Fruit fly (Drosophila melanogaster) whole organism, embryonic: ENCODE measurements around the gene CG6000.

Experiments
- Asciz ChIP-seq: fragments of 200-800 bp; sonication (Bioruptor generic); optimal IDR thresholded peaks from 2 replicates; lab custom pipeline; 2017; ENCODE audit warnings: missing biosample characterization, mild to moderate bottlenecking, missing genetic modification characterization, missing genetic modification reagents
- Atf6 ChIP-seq: fragments of 200-800 bp; sonication (Bioruptor generic); IDR thresholded peaks from 2 replicates; pipeline ENCODE4 v1.3.6; 2022; ENCODE audit warnings: missing biosample characterization, missing genetic modification characterization
- B-H1 ChIP-seq: fragments of 200-800 bp; sonication (Bioruptor generic); IDR thresholded peaks from 3 replicates; pipeline ENCODE4 v1.3.6; 2022; ENCODE audit warnings: missing biosample characterization, missing genetic modification characterization
- CG12071 ChIP-seq: fragments of 200-800 bp; sonication (Bioruptor generic); optimal IDR thresholded peaks from 3 replicates; lab custom pipeline; 2018; ENCODE audit warnings: missing biosample characterization, mild to moderate bottlenecking, missing genetic modification characterization
- CG14860 ChIP-seq: fragments of 200-800 bp; sonication (Bioruptor generic); IDR thresholded peaks from 3 replicates; pipeline ENCODE4 v1.3.6; 2022; ENCODE audit warnings: missing biosample characterization, missing genetic modification characterization; ENCODE audit not compliant: partially characterized antibody
- CG15011 ChIP-seq: fragments of 200-800 bp; sonication (Bioruptor generic); optimal IDR thresholded peaks from 3 replicates; lab custom pipeline; 2018; ENCODE audit warnings: missing biosample characterization, mild to moderate bottlenecking, missing genetic modification characterization
- CG1529 ChIP-seq: fragments of 200-800 bp; sonication (Bioruptor generic); optimal IDR thresholded peaks from 3 replicates; lab custom pipeline; 2018; ENCODE audit warnings: missing biosample characterization, missing genetic modification characterization
- CG15479 ChIP-seq: fragments of 200-800 bp; sonication (Bioruptor generic); optimal IDR thresholded peaks from 3 replicates; lab custom pipeline; 2019; ENCODE audit warnings: missing biosample characterization, mild to moderate bottlenecking, missing genetic modification characterization, moderate library complexity
- CG17385 ChIP-seq: fragments of 200-800 bp; sonication (Bioruptor generic); optimal IDR thresholded peaks from 3 replicates; lab custom pipeline; 2018; ENCODE audit warnings: missing biosample characterization, mild to moderate bottlenecking, missing genetic modification characterization
- CG17612 ChIP-seq: fragments of 200-800 bp; sonication (Bioruptor generic); IDR thresholded peaks from 2 replicates; pipeline ENCODE4 v1.3.6; 2022; ENCODE audit warnings: missing biosample characterization, missing genetic modification characterization
- CG17912 ChIP-seq: fragments of 200-800 bp; sonication (Bioruptor generic); optimal IDR thresholded peaks from 2 replicates; lab custom pipeline; 2018; ENCODE audit warnings: missing biosample characterization, mild to moderate bottlenecking, missing genetic modification characterization
- CG2875 ChIP-seq: fragments of 200-800 bp; sonication (Bioruptor generic); optimal IDR thresholded peaks from 2 replicates; lab custom pipeline; 2017; ENCODE audit warnings: missing biosample characterization, mild to moderate bottlenecking, missing genetic modification characterization, missing genetic modification reagents
- CG4328 ChIP-seq: fragments of 200-800 bp; sonication (Bioruptor generic); optimal IDR thresholded peaks from 3 replicates; lab custom pipeline; 2017; ENCODE audit warnings: missing biosample characterization, missing genetic modification reagents, missing genetic modification characterization
- CG4424 ChIP-seq: fragments of 200-800 bp; sonication (Bioruptor generic); optimal IDR thresholded peaks from 3 replicates; lab custom pipeline; 2016; ENCODE audit warnings: missing biosample characterization, missing genetic modification characterization
- CG4707 ChIP-seq: fragments of 200-800 bp; sonication (Bioruptor generic); optimal IDR thresholded peaks from 2 replicates; lab custom pipeline; 2018; ENCODE audit warnings: missing biosample characterization, mild to moderate bottlenecking, missing genetic modification characterization, moderate library complexity
- CG6175 ChIP-seq: fragments of 200-800 bp; sonication (Bioruptor generic); IDR thresholded peaks from 3 replicates; pipeline ENCODE4 v1.3.6; 2022; ENCODE audit warnings: missing biosample characterization, missing genetic modification characterization
- CG6791 ChIP-seq: fragments of 200-800 bp; sonication (Bioruptor generic); IDR thresholded peaks from 3 replicates; pipeline ENCODE4 v1.3.6; 2022; ENCODE audit warnings: missing biosample characterization, missing genetic modification characterization; ENCODE audit not compliant: partially characterized antibody
- CG7987 ChIP-seq: fragments of 200-800 bp; sonication (Bioruptor generic); optimal IDR thresholded peaks from 2 replicates; lab custom pipeline; 2018; ENCODE audit warnings: missing biosample characterization, mild to moderate bottlenecking, missing genetic modification characterization, moderate library complexity
- CG8290 ChIP-seq, 3 experiments: fragments of 200-800 bp; sonication (Bioruptor generic); optimal IDR thresholded peaks; 2 replicates each; lab custom pipeline; 2016 to 2019; ENCODE audit warnings: missing biosample characterization in 3 of 3, missing genetic modification characterization in 3 of 3, mild to moderate bottlenecking in 2 of 3, moderate library complexity in 1 of 3
- CG9797 ChIP-seq: fragments of 200-800 bp; sonication (Bioruptor generic); optimal IDR thresholded peaks from 3 replicates; lab custom pipeline; 2018; ENCODE audit warnings: missing biosample characterization, mild to moderate bottlenecking, missing genetic modification characterization
- Dfd ChIP-seq, 2 experiments: fragments of >200 bp; optimal IDR thresholded peaks; 2 replicates each; lab custom pipeline; 2017; ENCODE audit warnings: missing biosample characterization in 2 of 2, missing genetic modification characterization in 2 of 2
- Dip3 ChIP-seq: fragments of 200-800 bp; sonication (Bioruptor generic); optimal IDR thresholded peaks from 3 replicates; lab custom pipeline; 2016; ENCODE audit warnings: missing biosample characterization, missing genetic modification characterization
- Doc3 ChIP-seq: fragments of 200-800 bp; sonication (Bioruptor generic); IDR thresholded peaks from 3 replicates; pipeline ENCODE4 v1.3.6; 2022; ENCODE audit warnings: missing biosample characterization, missing genetic modification characterization; ENCODE audit not compliant: partially characterized antibody
- Eip74EF ChIP-seq, 2 experiments: fragments of 200-800 bp in 1 of 2; fragments of >200 bp in 1 of 2; sonication (Bioruptor generic) in 1 of 2; optimal IDR thresholded peaks; 2 replicates each; lab custom pipeline; 2017 to 2019; ENCODE audit warnings: missing biosample characterization in 2 of 2, missing genetic modification characterization in 2 of 2, mild to moderate bottlenecking in 1 of 2, moderate library complexity in 1 of 2
- H15 ChIP-seq: fragments of 200-800 bp; sonication (Bioruptor generic); IDR thresholded peaks from 3 replicates; pipeline ENCODE4 v1.3.6; 2022; ENCODE audit warnings: missing biosample characterization, missing genetic modification characterization
- Hsf ChIP-seq: fragments of 200-800 bp; sonication (Bioruptor generic); optimal IDR thresholded peaks from 3 replicates; lab custom pipeline; 2016; ENCODE audit warnings: missing biosample characterization, missing genetic modification characterization
- Lpt ChIP-seq: fragments of >200 bp; optimal IDR thresholded peaks from 2 replicates; lab custom pipeline; 2018; ENCODE audit warnings: missing biosample characterization, missing genetic modification characterization
- Nf-YC ChIP-seq: fragments of 200-800 bp; optimal IDR thresholded peaks from 3 replicates; lab custom pipeline; 2019; ENCODE audit warnings: missing biosample characterization, mild to moderate bottlenecking, missing genetic modification characterization, moderate library complexity
- Ravus ChIP-seq: fragments of 200-800 bp; sonication (Bioruptor generic); IDR thresholded peaks from 2 replicates; pipeline ENCODE4 v1.3.6; 2022; ENCODE audit warnings: missing biosample characterization, missing genetic modification characterization
- Six4 ChIP-seq: fragments of 200-800 bp; sonication (Bioruptor generic); optimal IDR thresholded peaks from 2 replicates; lab custom pipeline; 2016; ENCODE audit warnings: missing biosample characterization, missing genetic modification characterization
- Usf ChIP-seq: fragments of 200-800 bp; sonication (Bioruptor generic); optimal IDR thresholded peaks from 2 replicates; lab custom pipeline; 2017; ENCODE audit warnings: missing genotype, missing biosample characterization, missing genetic modification characterization
- ara ChIP-seq: fragments of 200-800 bp; sonication (Bioruptor generic); IDR thresholded peaks from 2 replicates; pipeline ENCODE4 v1.3.6; 2022; ENCODE audit warnings: missing biosample characterization, missing genetic modification characterization
- da ChIP-seq: fragments of 200-800 bp; sonication (Bioruptor generic); optimal IDR thresholded peaks from 2 replicates; lab custom pipeline; 2016; ENCODE audit warnings: missing biosample characterization, missing genetic modification characterization
- eve ChIP-seq, 2 experiments: fragments of >200 bp; optimal IDR thresholded peaks; 2 replicates each; lab custom pipeline; 2017; ENCODE audit warnings: missing biosample characterization in 2 of 2, missing genetic modification characterization in 2 of 2
- fd96Cb ChIP-seq: fragments of 200-800 bp; sonication (Bioruptor generic); optimal IDR thresholded peaks from 2 replicates; lab custom pipeline; 2018; ENCODE audit warnings: missing biosample characterization, mild to moderate bottlenecking, missing genetic modification characterization, moderate library complexity
- grn ChIP-seq: fragments of 200-800 bp; sonication (Bioruptor generic); optimal IDR thresholded peaks from 3 replicates; lab custom pipeline; 2017; ENCODE audit warnings: missing biosample characterization, missing genetic modification characterization
- hbn ChIP-seq: fragments of 200-800 bp; sonication (Bioruptor generic); IDR thresholded peaks from 2 replicates; pipeline ENCODE4 v1.3.6; 2022; ENCODE audit warnings: missing biosample characterization, missing genetic modification characterization; ENCODE audit not compliant: partially characterized antibody
- pnt ChIP-seq: fragments of 200-800 bp; sonication (Bioruptor generic); optimal IDR thresholded peaks from 3 replicates; lab custom pipeline; 2016; ENCODE audit warnings: missing biosample characterization, missing genetic modification characterization
- prd ChIP-seq, 3 experiments: fragments of >200 bp in 2 of 3; fragments of 200-800 bp in 1 of 3; sonication (Bioruptor generic) in 1 of 3; optimal IDR thresholded peaks in 2 of 3; IDR thresholded peaks in 1 of 3; 2 replicates in 2 of 3; 3 replicates in 1 of 3; pipeline versions ENCODE4 v1.3.6 to Lab custom; 2017 to 2022; ENCODE audit warnings: missing biosample characterization in 1 of 3, missing genetic modification characterization in 1 of 3
- salm ChIP-seq: fragments of 200-800 bp; sonication (Bioruptor generic); optimal IDR thresholded peaks from 2 replicates; lab custom pipeline; 2018; ENCODE audit warnings: missing biosample characterization, mild to moderate bottlenecking, missing genetic modification characterization
- sd ChIP-seq: fragments of 200-800 bp; sonication (Bioruptor generic); optimal IDR thresholded peaks from 3 replicates; lab custom pipeline; 2018; ENCODE audit warnings: missing biosample characterization, mild to moderate bottlenecking, missing genetic modification characterization, moderate library complexity
- sens ChIP-seq: fragments of 200-800 bp; sonication (Bioruptor generic); peaks from one replicate; lab custom pipeline; 2016; ENCODE audit warnings: missing biosample characterization, missing genetic modification characterization
- slou ChIP-seq: fragments of 200-800 bp; sonication (Bioruptor generic); optimal IDR thresholded peaks from 3 replicates; lab custom pipeline; 2016; ENCODE audit warnings: missing biosample characterization, missing genetic modification characterization
- sqz ChIP-seq: fragments of 200-800 bp; sonication (Bioruptor generic); optimal IDR thresholded peaks from 3 replicates; lab custom pipeline; 2018; ENCODE audit warnings: missing biosample characterization, mild to moderate bottlenecking, missing genetic modification characterization
- tgo ChIP-seq: fragments of 200-800 bp; sonication (Bioruptor generic); IDR thresholded peaks from 3 replicates; pipeline ENCODE4 v1.3.6; 2022; ENCODE audit warnings: missing biosample characterization, missing genetic modification characterization
- tio ChIP-seq: fragments of 200-800 bp; sonication (Bioruptor generic); optimal IDR thresholded peaks from 2 replicates; lab custom pipeline; 2017; ENCODE audit warnings: missing biosample characterization, missing genetic modification characterization, inconsistent platforms
- trem ChIP-seq: fragments of 200-800 bp; optimal IDR thresholded peaks from 3 replicates; lab custom pipeline; 2019; ENCODE audit warnings: missing biosample characterization, mild to moderate bottlenecking, missing genetic modification characterization, moderate library complexity
- z ChIP-seq: fragments of 200-800 bp; sonication (Bioruptor generic); IDR thresholded peaks from 3 replicates; pipeline ENCODE4 v1.3.6; 2022; ENCODE audit warnings: missing biosample characterization, missing genetic modification characterization
- zfh1 ChIP-seq: fragments of 200-800 bp; sonication (Bioruptor generic); IDR thresholded peaks from 3 replicates; pipeline ENCODE4 v1.3.6; 2022; ENCODE audit warnings: missing biosample characterization, missing genetic modification characterization

CG6000 gene

dm6 chr3R:24050690-24051440, 3.3 kb upstream of the CG6000 start, which contains the start of the genes Atg6 and Pisd (continued):
- TF ChIP-seq Dip3 (GFP tag; lab: Kevin White, UChicago) (no peak), CG12071 (GFP tag; lab: Kevin White, UChicago) (no peak), CG14860 (GFP tag; lab: Robert Waterston, UW) (no peak), Asciz (GFP tag; lab: Kevin White, UChicago) (no peak), CG15011 (GFP tag; lab: Kevin White, UChicago) (no peak), Ravus (GFP tag; lab: Robert Waterston, UW) (no peak), Dfd (GFP tag; optimal IDR thresholded peaks at IDR 0.05; lab: Kevin White, UChicago) (no peak), sd (tag; lab: Kevin White, UChicago) (peak; percentile 70), CG4328 (no peak), Atf6 (GFP tag; lab: Robert Waterston, UW) (peak; percentile 53), CG4424 (GFP tag; lab: Kevin White, UChicago) (no peak), CG4707 (no peak), grn (GFP tag; lab: Kevin White, UChicago) (peak; percentile 14), CG8290 (GFP tag; optimal IDR thresholded peaks at IDR 0.05; lab: Kevin White, UChicago) (no peak), CG8290 (tag; optimal IDR thresholded peaks at IDR 0.05; lab: Kevin White, UChicago) (peak in 1 of 2 experiments; percentile 45), sens (GFP tag; lab: Kevin White, UChicago) (peak; percentile 78), CG6175 (GFP tag; lab: Robert Waterston, UW) (no peak), CG1529 (GFP tag; lab: Kevin White, UChicago) (no peak), CG17612 (GFP tag; lab: Robert Waterston, UW) (no peak), hbn (no peak), sqz (GFP tag; lab: Kevin White, UChicago) (no peak), salm (tag; lab: Kevin White, UChicago) (no peak), ara (GFP tag; lab: Robert Waterston, UW) (no peak), da (GFP tag; lab: Kevin White, UChicago) (no peak), B-H1 (GFP tag; lab: Robert Waterston, UW) (no peak), prd (optimal IDR thresholded peaks at IDR 0.05; lab: Kevin White, UChicago) (no peak), prd (GFP tag; IDR thresholded peaks at IDR 0.05; lab: Robert Waterston, UW) (peak; percentile 42; the same call in 1 of the 3 replicates), fd96Cb (tag; lab: Kevin White, UChicago) (no peak), Usf (no peak), zfh1 (GFP tag; lab: Robert Waterston, UW) (no peak), CG17385 (no peak), Nf-YC (peak; percentile 47), trem (peak; percentile 97), Doc3 (GFP tag; lab: Robert Waterston, UW) (no peak), pnt (GFP tag; lab: Kevin White, UChicago) (no peak), slou (GFP tag; lab: Kevin White, UChicago) (no peak), CG6791 (no peak), Eip74EF (GFP tag; optimal IDR thresholded peaks at IDR 0.05; lab: Kevin White, UChicago) (peak in 1 of 2 experiments; percentile 40), Hsf (GFP tag; lab: Kevin White, UChicago) (no peak), CG17912 (GFP tag; lab: Kevin White, UChicago) (no peak), tio (GFP tag; lab: Kevin White, UChicago) (no peak), CG2875 (GFP tag; lab: Kevin White, UChicago) (no peak), CG15479 (peak; percentile 11), CG9797 (GFP tag; lab: Kevin White, UChicago) (peak; percentile 26), tgo (peak; percentile 32; the same call in 1 of the 3 replicates), eve (GFP tag; optimal IDR thresholded peaks at IDR 0.05; lab: Kevin White, UChicago) (no peak), z (no peak), CG7987 (GFP tag; lab: Kevin White, UChicago) (peak; percentile 30), H15 (no peak), Lpt (GFP tag; lab: Kevin White, UChicago) (no peak), Six4 (GFP tag; lab: Kevin White, UChicago) (no peak)
